Fruit fly (Drosophila melanogaster) whole organism, embryonic: ENCODE results near the gene CG32295.

Experiments used
- BEAF-32 ChIP-seq: fragments of 200-800 bp; sonication (Bioruptor generic); optimal IDR thresholded peaks from 3 replicates; lab custom pipeline; 2017; ENCODE audit warnings: missing biosample characterization, missing genetic modification characterization, mild to moderate bottlenecking, moderate library complexity, missing genetic modification reagents
- CG10147 ChIP-seq: fragments of 200-800 bp; sonication (Bioruptor generic); optimal IDR thresholded peaks from 2 replicates; lab custom pipeline; 2019; ENCODE audit warnings: missing biosample characterization, mild to moderate bottlenecking, missing genetic modification characterization, moderate library complexity
- CG11504 ChIP-seq: fragments of 200-800 bp; sonication (Bioruptor generic); optimal IDR thresholded peaks from 3 replicates; lab custom pipeline; 2019; ENCODE audit warnings: missing biosample characterization, mild to moderate bottlenecking, missing genetic modification characterization, moderate library complexity
- CG11695 ChIP-seq: fragments of 200-800 bp; sonication (Bioruptor generic); IDR thresholded peaks from 3 replicates; pipeline ENCODE4 v1.3.6; 2022; ENCODE audit warnings: missing biosample characterization, missing genetic modification characterization
- CG12299 ChIP-seq: fragments of 200-800 bp; sonication (Bioruptor generic); optimal IDR thresholded peaks from 2 replicates; lab custom pipeline; 2018; ENCODE audit warnings: missing biosample characterization, mild to moderate bottlenecking, missing genetic modification characterization
- CG14710 ChIP-seq: fragments of 200-800 bp; sonication (Bioruptor generic); optimal IDR thresholded peaks from 3 replicates; lab custom pipeline; 2019; ENCODE audit warnings: missing biosample characterization, mild to moderate bottlenecking, missing genetic modification characterization, moderate library complexity
- CG15696 ChIP-seq: fragments of 200-800 bp; sonication (Bioruptor generic); optimal IDR thresholded peaks from 2 replicates; lab custom pipeline; 2019; ENCODE audit warnings: missing biosample characterization, mild to moderate bottlenecking, missing genetic modification characterization, moderate library complexity
- CG1603 ChIP-seq: fragments of 200-800 bp; sonication (Bioruptor generic); optimal IDR thresholded peaks from 2 replicates; lab custom pipeline; 2019; ENCODE audit warnings: missing biosample characterization, mild to moderate bottlenecking, missing genetic modification characterization, moderate library complexity
- CG17328 ChIP-seq: fragments of 200-800 bp; sonication (Bioruptor generic); IDR thresholded peaks from 2 replicates; pipeline ENCODE4 v1.3.6; 2022; ENCODE audit warnings: missing biosample characterization, missing genetic modification characterization
- CG17359 ChIP-seq: fragments of 200-800 bp; sonication (Bioruptor generic); optimal IDR thresholded peaks from 3 replicates; lab custom pipeline; 2018; ENCODE audit warnings: missing biosample characterization, mild to moderate bottlenecking, missing genetic modification characterization, moderate library complexity
- CG17568 ChIP-seq: fragments of 200-800 bp; sonication (Bioruptor generic); optimal IDR thresholded peaks from 2 replicates; lab custom pipeline; 2018; ENCODE audit warnings: missing biosample characterization, mild to moderate bottlenecking, missing genetic modification characterization, moderate library complexity
- CG30403 ChIP-seq: fragments of 200-800 bp; sonication (Bioruptor generic); optimal IDR thresholded peaks from 3 replicates; lab custom pipeline; 2016; ENCODE audit warnings: missing biosample characterization, missing genetic modification characterization
- CG31441 ChIP-seq: fragments of 200-800 bp; sonication (Bioruptor generic); IDR thresholded peaks from 2 replicates; pipeline ENCODE4 v1.3.6; 2022; ENCODE audit warnings: missing biosample characterization, missing genetic modification characterization
- CG32532 ChIP-seq: fragments of 200-800 bp; sonication (Bioruptor generic); IDR thresholded peaks from 2 replicates; pipeline ENCODE4 v1.3.6; 2022; ENCODE audit warnings: missing biosample characterization, missing genetic modification characterization
- CG5180 ChIP-seq: fragments of 200-800 bp; sonication (Bioruptor generic); optimal IDR thresholded peaks from 3 replicates; lab custom pipeline; 2017; ENCODE audit warnings: missing biosample characterization, missing genetic modification characterization, mild to moderate bottlenecking, moderate library complexity, missing genetic modification reagents
- CG6689 ChIP-seq: fragments of 200-800 bp; sonication (Bioruptor generic); IDR thresholded peaks from 2 replicates; pipeline ENCODE4 v1.3.6; 2022; ENCODE audit warnings: missing biosample characterization, missing genetic modification characterization
- CG7839 ChIP-seq: fragments of 200-800 bp; sonication (Bioruptor generic); optimal IDR thresholded peaks from 3 replicates; lab custom pipeline; 2018; ENCODE audit warnings: missing biosample characterization, mild to moderate bottlenecking, missing genetic modification characterization, moderate library complexity
- CG9609 ChIP-seq: fragments of 200-800 bp; sonication (Bioruptor generic); optimal IDR thresholded peaks from 3 replicates; lab custom pipeline; 2016; ENCODE audit warnings: missing biosample characterization, missing genetic modification characterization
- CG9817 ChIP-seq: fragments of 200-800 bp; sonication (Bioruptor generic); optimal IDR thresholded peaks from 2 replicates; lab custom pipeline; 2018; ENCODE audit warnings: missing biosample characterization, mild to moderate bottlenecking, missing genetic modification characterization, moderate library complexity
- D19A ChIP-seq: fragments of 200-800 bp; optimal IDR thresholded peaks from 3 replicates; lab custom pipeline; 2019; ENCODE audit warnings: missing biosample characterization, mild to moderate bottlenecking, missing genetic modification characterization, moderate library complexity
- Dll ChIP-seq: fragments of 200-800 bp; sonication (Bioruptor generic); IDR thresholded peaks from 4 replicates; pipeline ENCODE4 v1.3.6; 2022; ENCODE audit warnings: missing biosample characterization, missing genetic modification characterization; ENCODE audit not compliant: partially characterized antibody
- HmgZ ChIP-seq: fragments of 200-800 bp; sonication (Bioruptor generic); optimal IDR thresholded peaks from 2 replicates; lab custom pipeline; 2018; ENCODE audit warnings: missing biosample characterization, mild to moderate bottlenecking, missing genetic modification characterization
- PHDP ChIP-seq: fragments of 200-800 bp; sonication (Bioruptor generic); optimal IDR thresholded peaks from 3 replicates; lab custom pipeline; 2018; ENCODE audit warnings: missing biosample characterization, mild to moderate bottlenecking, missing genetic modification characterization, moderate library complexity
- Pdp1 ChIP-seq, 2 experiments: fragments of 200-800 bp; sonication (Bioruptor generic); optimal IDR thresholded peaks; 3 replicates each; lab custom pipeline; 2016; ENCODE audit warnings: missing biosample characterization in 2 of 2, missing genetic modification characterization in 2 of 2, mild to moderate bottlenecking in 1 of 2, moderate library complexity in 1 of 2
- Spps ChIP-seq: fragments of 200-800 bp; sonication (Bioruptor generic); optimal IDR thresholded peaks from 2 replicates; lab custom pipeline; 2018; ENCODE audit warnings: missing biosample characterization, mild to moderate bottlenecking, missing genetic modification characterization
- Xrp1 ChIP-seq: fragments of 200-800 bp; sonication (Bioruptor generic); IDR thresholded peaks from 2 replicates; pipeline ENCODE4 v1.3.6; 2022; ENCODE audit warnings: missing biosample characterization, missing genetic modification characterization
- ara ChIP-seq: fragments of 200-800 bp; sonication (Bioruptor generic); IDR thresholded peaks from 2 replicates; pipeline ENCODE4 v1.3.6; 2022; ENCODE audit warnings: missing biosample characterization, missing genetic modification characterization
- az2 ChIP-seq: fragments of 200-800 bp; sonication (Bioruptor generic); optimal IDR thresholded peaks from 3 replicates; lab custom pipeline; 2016; ENCODE audit warnings: missing biosample characterization, missing genetic modification characterization
- bcd ChIP-seq: fragments of 200-800 bp; sonication (Bioruptor generic); optimal IDR thresholded peaks from 2 replicates; lab custom pipeline; 2017; ENCODE audit warnings: missing biosample characterization, mild to moderate bottlenecking, missing genetic modification characterization
- br ChIP-seq: fragments of >200 bp; optimal IDR thresholded peaks from 2 replicates; lab custom pipeline; 2017
- cas ChIP-seq: fragments of 200-800 bp; sonication (Bioruptor generic); IDR thresholded peaks from 2 replicates; pipeline ENCODE4 v1.3.6; 2022; ENCODE audit warnings: missing biosample characterization, missing genetic modification characterization
- caup ChIP-seq: fragments of 200-800 bp; sonication (Bioruptor generic); optimal IDR thresholded peaks from 3 replicates; lab custom pipeline; 2017; ENCODE audit warnings: missing biosample characterization, mild to moderate bottlenecking, missing genetic modification characterization, moderate library complexity; ENCODE audit not compliant: severe bottlenecking
- cwo ChIP-seq: fragments of 200-800 bp; sonication (Bioruptor generic); optimal IDR thresholded peaks from 3 replicates; lab custom pipeline; 2017; ENCODE audit warnings: missing biosample characterization, missing genetic modification characterization, mild to moderate bottlenecking, moderate library complexity, missing genetic modification reagents
- da ChIP-seq: fragments of 200-800 bp; sonication (Bioruptor generic); optimal IDR thresholded peaks from 2 replicates; lab custom pipeline; 2016; ENCODE audit warnings: missing biosample characterization, missing genetic modification characterization
- dm ChIP-seq: fragments of 200-800 bp; sonication (Bioruptor generic); optimal IDR thresholded peaks from 3 replicates; lab custom pipeline; 2016; ENCODE audit warnings: missing biosample characterization, missing genetic modification characterization
- fd64A ChIP-seq: fragments of 200-800 bp; sonication (Bioruptor generic); optimal IDR thresholded peaks from 3 replicates; lab custom pipeline; 2018; ENCODE audit warnings: missing biosample characterization, mild to moderate bottlenecking, missing genetic modification characterization
- gce ChIP-seq: fragments of 200-800 bp; sonication (Bioruptor generic); IDR thresholded peaks from 3 replicates; pipeline ENCODE4 v1.3.6; 2022; ENCODE audit warnings: missing biosample characterization, missing genetic modification characterization
- gcm ChIP-seq: fragments of 200-800 bp; sonication (Bioruptor generic); optimal IDR thresholded peaks from 2 replicates; lab custom pipeline; 2019; ENCODE audit warnings: missing biosample characterization, mild to moderate bottlenecking, missing genetic modification characterization, moderate library complexity
- grau ChIP-seq: fragments of 200-800 bp; optimal IDR thresholded peaks from 3 replicates; lab custom pipeline; 2019; ENCODE audit warnings: missing biosample characterization, mild to moderate bottlenecking, missing genetic modification characterization, moderate library complexity
- hkb ChIP-seq, 2 experiments: fragments of 200-800 bp in 1 of 2; fragments of >200 bp in 1 of 2; sonication (Bioruptor generic) in 1 of 2; IDR thresholded peaks in 1 of 2; optimal IDR thresholded peaks in 1 of 2; 2 replicates each; pipeline versions ENCODE4 v1.3.6 to Lab custom; 2017 to 2022; ENCODE audit warnings: missing biosample characterization in 1 of 2, missing genetic modification characterization in 1 of 2
- lab ChIP-seq: fragments of 200-800 bp; sonication (Bioruptor generic); optimal IDR thresholded peaks from 3 replicates; lab custom pipeline; 2017; ENCODE audit warnings: missing biosample characterization, missing genetic modification characterization, mild to moderate bottlenecking, moderate library complexity, missing genetic modification reagents
- lola ChIP-seq, 3 experiments: fragments of >200 bp in 2 of 3; fragments of 200-800 bp in 1 of 3; sonication (Bioruptor generic) in 1 of 3; optimal IDR thresholded peaks; 2 replicates each; lab custom pipeline; 2017 to 2019; ENCODE audit warnings: missing biosample characterization in 3 of 3, missing genetic modification characterization in 3 of 3, mild to moderate bottlenecking in 1 of 3, moderate library complexity in 1 of 3
- phol ChIP-seq: fragments of 200-800 bp; sonication (Bioruptor generic); optimal IDR thresholded peaks from 3 replicates; lab custom pipeline; 2018; ENCODE audit warnings: missing biosample characterization, mild to moderate bottlenecking, missing genetic modification characterization, moderate library complexity
- ro ChIP-seq: fragments of 200-800 bp; sonication (Bioruptor generic); IDR thresholded peaks from 2 replicates; pipeline ENCODE4 v1.3.6; 2022; ENCODE audit warnings: missing biosample characterization, missing genetic modification characterization
- row ChIP-seq: fragments of 200-800 bp; sonication (Bioruptor generic); IDR thresholded peaks from 3 replicates; pipeline ENCODE4 v1.3.6; 2022; ENCODE audit warnings: missing biosample characterization, missing genetic modification characterization
- twi ChIP-seq: fragments of 200-800 bp; optimal IDR thresholded peaks from 2 replicates; lab custom pipeline; 2019; ENCODE audit warnings: missing biosample characterization, mild to moderate bottlenecking, missing genetic modification characterization, moderate library complexity
- usp ChIP-seq: fragments of >200 bp; optimal IDR thresholded peaks from 2 replicates; lab custom pipeline; 2017; ENCODE audit warnings: missing biosample characterization, missing genetic modification characterization
- vnd ChIP-seq: fragments of 200-800 bp; sonication (Bioruptor generic); IDR thresholded peaks from 3 replicates; pipeline ENCODE4 v1.3.6; 2022; ENCODE audit warnings: missing biosample characterization, missing genetic modification characterization; ENCODE audit not compliant: partially characterized antibody
- zfh1 ChIP-seq: fragments of 200-800 bp; sonication (Bioruptor generic); IDR thresholded peaks from 3 replicates; pipeline ENCODE4 v1.3.6; 2022; ENCODE audit warnings: missing biosample characterization, missing genetic modification characterization

Gene CG32295

DNA sequence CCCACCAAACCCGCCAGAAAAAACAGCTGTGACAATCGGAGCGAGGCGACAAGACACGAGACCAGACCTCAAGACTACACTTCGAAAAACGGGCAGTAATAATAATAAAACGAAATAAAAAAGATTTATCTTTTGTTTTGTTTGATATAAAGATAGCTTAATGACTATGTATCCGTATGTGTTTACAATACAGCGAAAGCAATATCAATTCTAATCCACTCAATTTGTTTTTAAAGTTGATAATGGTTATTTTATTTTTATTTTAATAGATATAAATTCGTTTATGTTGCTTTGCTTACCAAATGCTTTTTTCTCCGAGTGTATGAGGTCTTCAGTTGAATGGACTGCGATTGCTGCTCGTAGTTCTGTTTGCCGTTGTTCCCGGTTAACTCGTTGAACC is 47.5 kb downstream of the CG32295 start (continued):
- TF ChIP-seq caup (GFP tag; lab: Kevin White, UChicago) (peak; percentile 22), phol (tag; lab: Kevin White, UChicago) (peak; percentile 76), CG5180 (GFP tag; lab: Kevin White, UChicago) (peak; percentile 4), CG9817 (peak; percentile 20), az2 (GFP tag; lab: Kevin White, UChicago) (peak; percentile 31), Pdp1 (GFP tag; optimal IDR thresholded peaks at IDR 0.05; lab: Kevin White, UChicago) (peak in 1 of 2 experiments; percentile 18), CG14710 (tag; lab: Kevin White, UChicago) (peak; percentile 61), CG6689 (peak; percentile 56), CG31441 (GFP tag; lab: Robert Waterston, UW) (peak; percentile 79), zfh1 (GFP tag; lab: Robert Waterston, UW) (no peak; the same call in 2 of the 3 replicates), CG17359 (tag; lab: Kevin White, UChicago) (peak; percentile 49), br (lab: Kevin White, UChicago) (no peak), CG11504 (tag; lab: Kevin White, UChicago) (peak; percentile 81), ara (GFP tag; lab: Robert Waterston, UW) (0 out of 2 replicates have a peak, but pooled peaks have one; percentile 29), D19A (tag; lab: Kevin White, UChicago) (peak; percentile 62), Dll (no peak), CG17568 (no peak), CG12299 (no peak), BEAF-32 (GFP tag; lab: Kevin White, UChicago) (no peak), CG30403 (GFP tag; lab: Kevin White, UChicago) (peak; percentile 54), fd64A (GFP tag; lab: Kevin White, UChicago) (no peak), bcd (peak; percentile 19), twi (peak; percentile 12), CG11695 (GFP tag; lab: Robert Waterston, UW) (0 out of 3 replicates have a peak, but pooled peaks have one; percentile 43), CG9609 (GFP tag; lab: Kevin White, UChicago) (peak; percentile 14), PHDP (peak; percentile 42), cas (GFP tag; lab: Robert Waterston, UW) (no peak), vnd (GFP tag; lab: Robert Waterston, UW) (no peak), dm (GFP tag; lab: Kevin White, UChicago) (peak; percentile 8), Xrp1 (GFP tag; lab: Robert Waterston, UW) (peak; percentile 65), ro (no peak), gce (GFP tag; lab: Robert Waterston, UW) (0 out of 3 replicates have a peak, but pooled peaks have one; percentile 35), da (no peak), lola (GFP tag; optimal IDR thresholded peaks at IDR 0.05; lab: Kevin White, UChicago) (peak in 1 of 3 experiments; percentile 55), CG17328 (GFP tag; lab: Robert Waterston, UW) (peak; percentile 52; the same call in 1 of the 2 replicates), CG10147 (GFP tag; lab: Kevin White, UChicago) (peak; percentile 40), CG15696 (tag; lab: Kevin White, UChicago) (peak; percentile 41), gcm (GFP tag; lab: Kevin White, UChicago) (peak; percentile 24), grau (tag; lab: Kevin White, UChicago) (peak; percentile 48), HmgZ (tag; lab: Kevin White, UChicago) (no peak), hkb (optimal IDR thresholded peaks at IDR 0.05; lab: Kevin White, UChicago) (no peak), hkb (GFP tag; IDR thresholded peaks at IDR 0.05; lab: Robert Waterston, UW) (peak; percentile 51), lab (GFP tag; lab: Kevin White, UChicago) (peak; percentile 71), CG7839 (peak; percentile 77), cwo (GFP tag; lab: Kevin White, UChicago) (peak; percentile 67), usp (GFP tag; lab: Kevin White, UChicago) (no peak), CG32532 (GFP tag; lab: Robert Waterston, UW) (peak; percentile 24; the same call in 1 of the 2 replicates), CG1603 (tag; lab: Kevin White, UChicago) (peak; percentile 33), Spps (peak; percentile 45), row (GFP tag; lab: Robert Waterston, UW) (peak; percentile 64; the same call in 2 of the 3 replicates)
